Comparison of ENCODE assay signal across 1 fruit fly cellular context in genomic region chr3R:9529387-9529897, dm6.
TF ChIP-seq lines count a peak whose summit lies in the region.

No protein-coding gene starts in this region.

TF ChIP-seq in whole organism, embryonic, 481 proteins besides CTCF, POLR2A, EP300 and RAD21 (continued from another document):
- TF ChIP-seq gcm (GFP tag; optimal IDR thresholded peaks at IDR 0.05; lab: Kevin White, UChicago) (no peak), CG12155 (GFP tag; optimal IDR thresholded peaks at IDR 0.05; lab: Kevin White, UChicago) (no peak), Nf-YC (tag; optimal IDR thresholded peaks at IDR 0.05; lab: Kevin White, UChicago) (no peak), ham (GFP tag; IDR thresholded peaks at IDR 0.05; lab: Robert Waterston, UW) (no peak), tx (GFP tag; optimal IDR thresholded peaks at IDR 0.05; lab: Kevin White, UChicago) (no peak), knrl (GFP tag; IDR thresholded peaks at IDR 0.05; lab: Robert Waterston, UW; ENCODE audit: partially characterized antibody) (no peak), esg (GFP tag; conservative IDR thresholded peaks at IDR 0.05; lab: Robert Waterston, UW) (no peak), CG2199 (GFP tag; IDR thresholded peaks at IDR 0.05; lab: Robert Waterston, UW) (peak; percentile 81; the same call in 2 of the 3 replicates), tup (GFP tag; optimal IDR thresholded peaks at IDR 0.05; lab: Kevin White, UChicago) (no peak), CG13624 (GFP tag; optimal IDR thresholded peaks at IDR 0.05; lab: Kevin White, UChicago) (peak; percentile 61), CG8290 (GFP tag; optimal IDR thresholded peaks at IDR 0.05; lab: Kevin White, UChicago) (no peak), CG8290 (tag; optimal IDR thresholded peaks at IDR 0.05; lab: Kevin White, UChicago) (peak in 1 of 2 experiments; percentile 37), Hey (tag; optimal IDR thresholded peaks at IDR 0.05; lab: Kevin White, UChicago) (peak; percentile 18), pho (GFP tag; optimal IDR thresholded peaks at IDR 0.05; lab: Kevin White, UChicago) (peak; percentile 15), Med (GFP tag; lab: Kevin White, UChicago) (peak; percentile 53), D19A (tag; optimal IDR thresholded peaks at IDR 0.05; lab: Kevin White, UChicago) (no peak), sug (tag; optimal IDR thresholded peaks at IDR 0.05; lab: Kevin White, UChicago) (peak; percentile 81), dmrt99B (tag; optimal IDR thresholded peaks at IDR 0.05; lab: Kevin White, UChicago) (no peak)
TF ChIP-seq in whole organism, embryonic: peak in this region for 46.
